Worm (Caenorhabditis elegans) whole organism, L1 larva: ENCODE data around the gene F07D3.3.

Source experiments
- C04F5.9 ChIP-seq: sonication (generic microtip); optimal IDR thresholded peaks from 2 replicates; lab custom pipeline; 2016; ENCODE audit warnings: missing genetic modification characterization, missing compliant biosample characterization
- C16A3.4 ChIP-seq: fragments of 150-350 bp; optimal IDR thresholded peaks from 2 replicates; lab custom pipeline; 2014; ENCODE audit warnings: missing biosample characterization, missing genetic modification characterization
- C34B4.2 ChIP-seq: sonication (generic microtip); optimal IDR thresholded peaks from 2 replicates; lab custom pipeline; 2017; ENCODE audit warnings: mild to moderate bottlenecking, missing genetic modification characterization, missing compliant biosample characterization
- alr-1 ChIP-seq: fragments of 200-800 bp; sonication (Bioruptor generic); optimal IDR thresholded peaks from 2 replicates; lab custom pipeline; 2018; ENCODE audit warnings: borderline replicate concordance, mild to moderate bottlenecking, missing genetic modification characterization, missing compliant biosample characterization
- aly-2 ChIP-seq: fragments of 150-350 bp; optimal IDR thresholded peaks from 2 replicates; lab custom pipeline; 2014; ENCODE audit warnings: missing biosample characterization, missing genetic modification characterization
- blmp-1 ChIP-seq: fragments of 150-350 bp; optimal IDR thresholded peaks from 2 replicates; lab custom pipeline; 2014; ENCODE audit warnings: missing biosample characterization, missing genetic modification characterization
- ceh-63 ChIP-seq: fragments of 200-800 bp; sonication (Bioruptor generic); optimal IDR thresholded peaks from 2 replicates; lab custom pipeline; 2018; ENCODE audit warnings: mild to moderate bottlenecking, missing genetic modification characterization, missing compliant biosample characterization
- ceh-8 ChIP-seq: fragments of 200-800 bp; sonication (Bioruptor generic); optimal IDR thresholded peaks from 2 replicates; lab custom pipeline; 2018; ENCODE audit warnings: mild to moderate bottlenecking, missing genetic modification characterization, moderate library complexity, missing compliant biosample characterization
- ceh-82 ChIP-seq, 3 experiments: fragments of 150-350 bp in 1 of 3; sonication (generic microtip) in 2 of 3; optimal IDR thresholded peaks; 2 replicates each; lab custom pipeline; 2014 to 2017; ENCODE audit warnings: missing biosample characterization in 3 of 3, missing genetic modification characterization in 3 of 3
- ceh-88 ChIP-seq: fragments of 200-800 bp; sonication (Bioruptor generic); IDR thresholded peaks from 2 replicates; pipeline ENCODE4 v1.3.6; 2022; ENCODE audit warnings: missing genetic modification characterization, missing compliant biosample characterization
- ceh-90 ChIP-seq: sonication (generic microtip); optimal IDR thresholded peaks from 2 replicates; lab custom pipeline; 2016; ENCODE audit warnings: missing genetic modification characterization, missing compliant biosample characterization
- ces-1 ChIP-seq: fragments of 150-350 bp; optimal IDR thresholded peaks from 2 replicates; lab custom pipeline; 2014; ENCODE audit warnings: missing biosample characterization, missing genetic modification reagents, missing genetic modification characterization
- dpl-1 ChIP-seq, 3 experiments: fragments of 150-350 bp in 2 of 3; sonication (generic microtip) in 1 of 3; optimal IDR thresholded peaks; 2 replicates each; lab custom pipeline; 2014 to 2017; ENCODE audit warnings: missing biosample characterization in 3 of 3, missing genetic modification characterization in 3 of 3, missing genetic modification reagents in 3 of 3
- dsc-1 ChIP-seq: sonication (generic microtip); optimal IDR thresholded peaks from 2 replicates; lab custom pipeline; 2016; ENCODE audit warnings: mild to moderate bottlenecking, missing genetic modification characterization, missing compliant biosample characterization
- efl-1 ChIP-seq, 4 experiments: fragments of 150-350 bp; optimal IDR thresholded peaks in 3 of 4; peaks in 1 of 4; 1 replicate in 1 of 4; 2 replicates in 3 of 4; lab custom pipeline; 2014; ENCODE audit warnings: missing biosample characterization in 2 of 4, missing genetic modification characterization in 2 of 4, missing genetic modification reagents in 2 of 4
- efl-3 ChIP-seq: fragments of 200-800 bp; sonication (Bioruptor generic); optimal IDR thresholded peaks from 2 replicates; lab custom pipeline; 2018; ENCODE audit warnings: mild to moderate bottlenecking, missing genetic modification characterization, missing compliant biosample characterization
- egl-13 ChIP-seq: sonication (generic microtip); optimal IDR thresholded peaks from 2 replicates; lab custom pipeline; 2016; ENCODE audit warnings: missing genotype, missing genetic modification reagents, missing genetic modification characterization, missing compliant biosample characterization
- elt-3 ChIP-seq, 6 experiments: fragments of 150-350 bp in 1 of 6; sonication (generic microtip); optimal IDR thresholded peaks; 2 replicates each; lab custom pipeline; 2017 to 2018; ENCODE audit warnings: missing biosample characterization in 6 of 6, missing genetic modification characterization in 6 of 6, inconsistent platforms in 1 of 6
- fkh-10 ChIP-seq: sonication (generic microtip); optimal IDR thresholded peaks from 2 replicates; lab custom pipeline; 2017; ENCODE audit warnings: missing biosample characterization, missing genetic modification reagents, missing genetic modification characterization
- fkh-4 ChIP-seq: sonication (generic microtip); optimal IDR thresholded peaks from 2 replicates; lab custom pipeline; 2016; ENCODE audit warnings: missing compliant biosample characterization, missing genetic modification characterization, borderline replicate concordance
- fkh-8 ChIP-seq: sonication (generic microtip); optimal IDR thresholded peaks from 2 replicates; lab custom pipeline; 2016; ENCODE audit warnings: mild to moderate bottlenecking, missing genetic modification characterization, missing compliant biosample characterization
- fos-1 ChIP-seq: fragments of 150-350 bp; optimal IDR thresholded peaks from 2 replicates; lab custom pipeline; 2014; ENCODE audit warnings: missing biosample characterization, missing genetic modification characterization
- grh-1 ChIP-seq: fragments of 200-800 bp; sonication (Bioruptor generic); IDR thresholded peaks from 2 replicates; pipeline ENCODE4 v1.3.6; 2022; ENCODE audit warnings: missing genetic modification reagents, missing genetic modification characterization, missing compliant biosample characterization
- hlh-17 ChIP-seq: fragments of 200-800 bp; sonication (Bioruptor generic); optimal IDR thresholded peaks from 2 replicates; lab custom pipeline; 2018; ENCODE audit warnings: missing genetic modification characterization, mild to moderate bottlenecking, missing compliant biosample characterization, moderate library complexity, borderline replicate concordance
- hpl-2 ChIP-seq: fragments of 150-350 bp; optimal IDR thresholded peaks from 2 replicates; lab custom pipeline; 2014; ENCODE audit warnings: missing biosample characterization, missing genetic modification reagents, missing genetic modification characterization
- isw-1 ChIP-seq: fragments of 200-800 bp; sonication (Bioruptor generic); IDR thresholded peaks from 2 replicates; pipeline ENCODE4 v1.3.6; 2022; ENCODE audit warnings: missing genetic modification characterization, missing compliant biosample characterization
- lin-13 ChIP-seq: fragments of 150-350 bp; optimal IDR thresholded peaks from 2 replicates; lab custom pipeline; 2014; ENCODE audit warnings: missing biosample characterization, missing genetic modification reagents, missing genetic modification characterization
- lin-15B ChIP-seq: fragments of 150-350 bp; sonication (generic microtip); optimal IDR thresholded peaks from 3 replicates; lab custom pipeline; 2014; ENCODE audit warnings: missing biosample characterization, missing genetic modification characterization
- lir-3 ChIP-seq: sonication (generic microtip); optimal IDR thresholded peaks from 2 replicates; lab custom pipeline; 2016; ENCODE audit warnings: mild to moderate bottlenecking, missing genetic modification characterization, moderate library complexity, missing compliant biosample characterization; ENCODE audit not compliant: poor library complexity
- lsy-2 ChIP-seq, 2 experiments: fragments of 150-350 bp; optimal IDR thresholded peaks; 2 replicates each; lab custom pipeline; 2014; ENCODE audit warnings: missing biosample characterization in 2 of 2, missing genetic modification characterization in 2 of 2
- mab-9 ChIP-seq: fragments of 200-800 bp; sonication (Bioruptor generic); IDR thresholded peaks from 2 replicates; pipeline ENCODE4 v1.3.6; 2022; ENCODE audit warnings: missing genetic modification reagents, missing genetic modification characterization, missing compliant biosample characterization
- mep-1 ChIP-seq: fragments of 150-350 bp; optimal IDR thresholded peaks from 2 replicates; lab custom pipeline; 2014; ENCODE audit warnings: missing biosample characterization, missing genetic modification characterization
- nhr-11 ChIP-seq: fragments of 150-350 bp; optimal IDR thresholded peaks from 2 replicates; lab custom pipeline; 2014; ENCODE audit warnings: missing biosample characterization, missing genetic modification characterization
- nhr-12 ChIP-seq: sonication (generic microtip); optimal IDR thresholded peaks from 2 replicates; lab custom pipeline; 2017; ENCODE audit warnings: missing biosample characterization, missing genetic modification characterization
- nhr-20 ChIP-seq: sonication (generic microtip); optimal IDR thresholded peaks from 2 replicates; lab custom pipeline; 2016; ENCODE audit warnings: mild to moderate bottlenecking, missing genetic modification characterization, missing compliant biosample characterization
- nhr-28 ChIP-seq: fragments of 150-350 bp; optimal IDR thresholded peaks from 2 replicates; lab custom pipeline; 2014; ENCODE audit warnings: missing biosample characterization, missing genetic modification characterization
- nhr-47 ChIP-seq: sonication (generic microtip); optimal IDR thresholded peaks from 2 replicates; lab custom pipeline; 2016; ENCODE audit warnings: mild to moderate bottlenecking, missing genetic modification characterization, moderate library complexity, missing compliant biosample characterization
- nhr-76 ChIP-seq: sonication (generic microtip); optimal IDR thresholded peaks from 2 replicates; lab custom pipeline; 2017; ENCODE audit warnings: missing biosample characterization, missing genetic modification characterization
- nhr-77 ChIP-seq: fragments of 150-350 bp; optimal IDR thresholded peaks from 2 replicates; lab custom pipeline; 2014; ENCODE audit warnings: missing biosample characterization, missing genetic modification characterization
- nhr-84 ChIP-seq: sonication (generic microtip); optimal IDR thresholded peaks from 2 replicates; lab custom pipeline; 2017; ENCODE audit warnings: missing biosample characterization, missing genetic modification characterization
- pax-3 ChIP-seq: fragments of 200-800 bp; sonication (Bioruptor generic); optimal IDR thresholded peaks from 2 replicates; lab custom pipeline; 2018; ENCODE audit warnings: mild to moderate bottlenecking, missing genetic modification characterization, moderate library complexity, missing compliant biosample characterization
- pqm-1 ChIP-seq: sonication (generic microtip); optimal IDR thresholded peaks from 3 replicates; lab custom pipeline; 2017; ENCODE audit warnings: missing biosample characterization, missing genetic modification characterization
- rnt-1 ChIP-seq: sonication (generic microtip); optimal IDR thresholded peaks from 2 replicates; lab custom pipeline; 2016; ENCODE audit warnings: mild to moderate bottlenecking, missing genetic modification characterization, moderate library complexity, missing compliant biosample characterization
- skn-1 ChIP-seq: fragments of 150-350 bp; optimal IDR thresholded peaks from 2 replicates; lab custom pipeline; 2014; ENCODE audit warnings: missing biosample characterization, missing genetic modification characterization
- unc-30 ChIP-seq: sonication (generic microtip); optimal IDR thresholded peaks from 2 replicates; lab custom pipeline; 2017; ENCODE audit warnings: missing biosample characterization, missing genetic modification characterization
- unc-62 ChIP-seq: fragments of 150-350 bp; optimal IDR thresholded peaks from 2 replicates; lab custom pipeline; 2014; ENCODE audit warnings: missing biosample characterization, missing genetic modification reagents, missing genetic modification characterization
- unc-86 ChIP-seq: sonication (generic microtip); optimal IDR thresholded peaks from 2 replicates; lab custom pipeline; 2016; ENCODE audit warnings: missing genetic modification characterization, missing compliant biosample characterization
- unc-98 ChIP-seq: fragments of 200-800 bp; sonication (Bioruptor generic); IDR thresholded peaks from 2 replicates; pipeline ENCODE4 v1.3.6; 2022; ENCODE audit warnings: missing genetic modification characterization, missing compliant biosample characterization
- xbp-1 ChIP-seq: sonication (generic microtip); optimal IDR thresholded peaks from 2 replicates; lab custom pipeline; 2016; ENCODE audit warnings: missing genetic modification characterization, missing compliant biosample characterization
- zag-1 ChIP-seq: fragments of 150-350 bp; optimal IDR thresholded peaks from 2 replicates; lab custom pipeline; 2014; ENCODE audit warnings: missing biosample characterization, missing genetic modification characterization
- ztf-4 ChIP-seq: fragments of 150-350 bp; optimal IDR thresholded peaks from 2 replicates; lab custom pipeline; 2014; ENCODE audit warnings: missing biosample characterization, missing genetic modification characterization

Gene F07D3.3

DNA sequence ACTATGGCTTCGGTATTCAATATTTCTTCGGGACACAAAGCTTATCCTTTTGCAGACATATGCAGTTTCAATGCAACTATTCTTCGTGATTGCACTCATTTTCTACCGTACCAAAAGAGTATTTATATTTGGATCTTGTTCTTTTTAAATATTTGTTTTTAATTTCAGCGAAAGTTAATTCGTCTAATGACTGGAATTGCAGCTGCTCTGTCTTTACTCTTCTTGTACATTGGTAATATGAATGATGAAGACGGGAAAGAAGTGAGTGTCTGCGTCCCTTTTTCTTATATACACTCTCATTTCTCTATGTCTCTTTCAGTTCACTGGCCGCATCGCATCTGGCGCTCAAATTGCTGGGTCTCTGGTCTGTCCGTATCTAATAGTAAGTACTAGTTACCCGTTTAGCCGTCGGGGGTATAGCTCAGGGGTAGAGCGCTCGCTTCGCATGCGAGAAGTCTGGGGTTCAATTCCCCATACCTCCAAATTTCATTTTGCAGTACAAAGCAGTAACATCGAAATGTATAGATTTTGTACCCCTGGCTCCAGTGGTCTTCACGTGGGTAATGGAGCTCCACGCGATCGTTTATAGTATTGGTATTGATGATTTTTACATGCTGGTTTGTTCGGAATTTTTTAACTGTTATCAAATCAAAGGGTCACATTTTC lies 40.8 kb upstream of the F07D3.3 start (continued):
- TF ChIP-seq ceh-88 (GFP tag; lab: Robert Waterston, UW), result 0 out of 2 replicates have a peak, but pooled peaks have one; percentile 20
- TF ChIP-seq xbp-1 (tag; lab: Kevin White, UChicago), result peak; percentile 69
- TF ChIP-seq ztf-4 (tag; lab: Kevin White, UChicago), result peak; percentile 25
- TF ChIP-seq efl-1 (optimal IDR thresholded peaks at IDR 0.05; lab: Kevin White, UChicago), result peak; percentile 54 to 57
- TF ChIP-seq efl-1 (GFP tag; optimal IDR thresholded peaks at IDR 0.05 in 1 of 2; lab: Kevin White, UChicago), result peak; percentile 34 to 95
- peak in 2 of 6 experiments; percentile 18 to 45 for TF ChIP-seq elt-3 (tag; optimal IDR thresholded peaks at IDR 0.05; lab: Kevin White, UChicago)
- TF ChIP-seq dsc-1 (tag; lab: Kevin White, UChicago), result peak; percentile 81
- TF ChIP-seq unc-30, result no peak
- no peak for TF ChIP-seq efl-3 (GFP tag; lab: Kevin White, UChicago)
- TF ChIP-seq unc-98, result peak; percentile 43; the same call in 1 of the 2 replicates
- TF ChIP-seq unc-62, result no peak
- TF ChIP-seq hlh-17 (GFP tag; lab: Kevin White, UChicago), result no peak
- TF ChIP-seq ceh-8 (GFP tag; lab: Kevin White, UChicago), result peak; percentile 62
- TF ChIP-seq fkh-10 (GFP tag; lab: Kevin White, UChicago), result peak; percentile 40
- peak; percentile 75 for TF ChIP-seq mep-1
- no peak for TF ChIP-seq ceh-63 (GFP tag; lab: Kevin White, UChicago)
- TF ChIP-seq C04F5.9 (tag; lab: Kevin White, UChicago), result peak; percentile 30
- peak in 2 of 3 experiments; percentile 38 to 71 for TF ChIP-seq ceh-82 (tag; optimal IDR thresholded peaks at IDR 0.05; lab: Kevin White, UChicago)
- peak; percentile 12 to 51 (median 49) for TF ChIP-seq dpl-1 (GFP tag; optimal IDR thresholded peaks at IDR 0.05; lab: Kevin White, UChicago)
- peak; percentile 65 for TF ChIP-seq nhr-77
- peak; percentile 81 for TF ChIP-seq nhr-20 (tag; lab: Kevin White, UChicago)
- TF ChIP-seq isw-1, result peak; percentile 46
- peak; percentile 66 for TF ChIP-seq unc-86 (tag; lab: Kevin White, UChicago)
- TF ChIP-seq C16A3.4, result peak; percentile 49
- no peak for TF ChIP-seq lin-13 (GFP tag; lab: Kevin White, UChicago)
- TF ChIP-seq nhr-84, result no peak
- TF ChIP-seq nhr-28 (tag; lab: Kevin White, UChicago), result no peak
- no peak for TF ChIP-seq fkh-4 (tag; lab: Kevin White, UChicago)
- TF ChIP-seq pax-3, result peak; percentile 64
- TF ChIP-seq nhr-12 (tag; lab: Kevin White, UChicago), result no peak
- TF ChIP-seq pqm-1 (tag; lab: Kevin White, UChicago), result no peak
- peak; percentile 60 for TF ChIP-seq mab-9 (GFP tag; lab: Robert Waterston, UW)
- TF ChIP-seq aly-2, result peak; percentile 19
- no peak for TF ChIP-seq nhr-76 (tag; lab: Kevin White, UChicago)
- peak; percentile 48 for TF ChIP-seq skn-1
- peak; percentile 77 for TF ChIP-seq rnt-1 (tag; lab: Kevin White, UChicago)
- peak; percentile 56 to 71 for TF ChIP-seq lsy-2 (tag; optimal IDR thresholded peaks at IDR 0.05; lab: Kevin White, UChicago)
- TF ChIP-seq zag-1 (tag; lab: Kevin White, UChicago), result no peak
- TF ChIP-seq ces-1 (GFP tag; lab: Kevin White, UChicago), result no peak
- TF ChIP-seq egl-13 (tag; lab: Kevin White, UChicago), result peak; percentile 67
- TF ChIP-seq hpl-2, result no peak
- no peak for TF ChIP-seq lin-15B (tag; lab: Kevin White, UChicago)
- no peak for TF ChIP-seq ceh-90
- peak; percentile 68 for TF ChIP-seq fkh-8 (tag; lab: Kevin White, UChicago)
- peak; percentile 87 for TF ChIP-seq nhr-47
- no peak for TF ChIP-seq nhr-11 (tag; lab: Kevin White, UChicago)
- peak; percentile 35 for TF ChIP-seq lir-3 (tag; lab: Kevin White, UChicago)
- TF ChIP-seq alr-1, result no peak
- TF ChIP-seq C34B4.2 (tag; lab: Kevin White, UChicago), result no peak
- TF ChIP-seq fos-1 (tag; lab: Kevin White, UChicago), result peak; percentile 63
- TF ChIP-seq blmp-1 (tag; lab: Kevin White, UChicago), result peak; percentile 1
- TF ChIP-seq grh-1 (GFP tag; lab: Robert Waterston, UW), result peak; percentile 41
